Worm (Caenorhabditis elegans) whole organism, L1 larva: ENCODE measurements around the gene hpo-28.

Source experiments
- blmp-1 ChIP-seq: fragments of 150-350 bp; optimal IDR thresholded peaks from 2 replicates; lab custom pipeline; 2014; ENCODE audit warnings: missing biosample characterization, missing genetic modification characterization
- dpl-1 ChIP-seq, 3 experiments: fragments of 150-350 bp in 2 of 3; sonication (generic microtip) in 1 of 3; optimal IDR thresholded peaks; 2 replicates each; lab custom pipeline; 2014 to 2017; ENCODE audit warnings: missing biosample characterization in 3 of 3, missing genetic modification characterization in 3 of 3, missing genetic modification reagents in 3 of 3
- ztf-11 ChIP-seq, 2 experiments: sonication (generic microtip); optimal IDR thresholded peaks; 2 replicates each; lab custom pipeline; 2016 to 2017; ENCODE audit warnings: missing genetic modification characterization in 2 of 2, missing biosample characterization in 1 of 2, missing compliant biosample characterization in 1 of 2

ce11 chrIII:5663933-5664332 lies 45.2 kb downstream of the hpo-28 start, which contains the start of gene par-3:
- TF ChIP-seq blmp-1 (tag; lab: Kevin White, UChicago) (no peak), dpl-1 (GFP tag; optimal IDR thresholded peaks at IDR 0.05; lab: Kevin White, UChicago) (no peak), ztf-11 (tag; optimal IDR thresholded peaks at IDR 0.05; lab: Kevin White, UChicago) (no peak)
